1 fruit fly cellular context compared by ENCODE assay signal in the genomic region with DNA sequence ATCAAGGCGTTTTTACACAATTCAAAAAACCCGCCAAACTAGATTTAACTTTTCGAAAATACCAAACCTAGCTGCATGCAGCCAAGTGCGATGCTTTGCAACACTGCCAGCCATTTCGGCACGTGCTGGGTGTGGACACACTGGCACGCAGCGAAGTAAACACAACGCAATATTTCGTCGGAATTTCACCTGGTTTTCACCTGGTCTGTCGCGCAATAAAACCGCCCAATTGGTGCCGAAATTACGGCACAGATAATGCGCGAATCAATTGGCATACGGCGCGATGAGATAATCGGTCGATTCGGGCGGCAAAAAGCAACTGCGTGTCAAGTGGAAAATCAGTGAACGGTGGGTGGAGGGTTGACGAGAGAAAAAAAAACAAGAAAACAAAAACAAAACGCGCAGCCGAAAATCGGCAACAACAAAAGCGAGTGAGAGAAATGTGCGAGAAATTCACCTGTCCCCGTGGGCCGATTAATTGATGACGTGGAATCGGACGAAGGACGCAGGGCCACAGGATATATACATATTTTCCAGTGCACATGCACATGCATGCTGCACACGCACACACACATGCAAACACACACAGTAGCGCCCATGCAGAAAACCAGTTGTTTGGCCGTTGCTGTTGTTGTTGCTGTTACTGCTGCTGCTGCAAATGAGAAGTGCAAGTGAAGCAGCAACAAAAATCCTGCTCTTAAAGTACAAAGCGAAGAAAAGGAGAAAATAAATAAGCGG.
TF ChIP-seq lines count a peak whose summit lies in the region.

TSS of gene Mnn1 (plus strand) at position 113 of the 738 bp plus-strand sequence.

TF ChIP-seq in whole organism, embryonic, 481 proteins besides CTCF, POLR2A, EP300 and RAD21 (continued from another document):
- TF ChIP-seq knrl (GFP tag; IDR thresholded peaks at IDR 0.05; lab: Robert Waterston, UW; ENCODE audit: partially characterized antibody): peak; percentile 31; the same call in 1 of the 3 replicates
- no peak for TF ChIP-seq GATAe (GFP tag; conservative IDR thresholded peaks at IDR 0.05; lab: Robert Waterston, UW)
- peak; percentile 32 for TF ChIP-seq CG10979 (tag; optimal IDR thresholded peaks at IDR 0.05; lab: Kevin White, UChicago)
- TF ChIP-seq ac (GFP tag; optimal IDR thresholded peaks at IDR 0.05; lab: Kevin White, UChicago): peak; percentile 34
- peak; percentile 27 for TF ChIP-seq shn (GFP tag; optimal IDR thresholded peaks at IDR 0.05; lab: Kevin White, UChicago)
- TF ChIP-seq sima (GFP tag; optimal IDR thresholded peaks at IDR 0.05; lab: Kevin White, UChicago): no peak
- peak; percentile 79 for TF ChIP-seq CG7987 (GFP tag; optimal IDR thresholded peaks at IDR 0.05; lab: Kevin White, UChicago)
- TF ChIP-seq CG1233 (GFP tag; optimal IDR thresholded peaks at IDR 0.05; lab: Kevin White, UChicago): peak; percentile 39
- TF ChIP-seq hkb (optimal IDR thresholded peaks at IDR 0.05; lab: Kevin White, UChicago): peak; percentile 6
- peak; percentile 44; the same call in 1 of the 2 replicates for TF ChIP-seq hkb (GFP tag; IDR thresholded peaks at IDR 0.05; lab: Robert Waterston, UW)
- peak; percentile 98 for TF ChIP-seq CG13624 (GFP tag; optimal IDR thresholded peaks at IDR 0.05; lab: Kevin White, UChicago)
- peak; percentile 77 for TF ChIP-seq cg (GFP tag; optimal IDR thresholded peaks at IDR 0.05; lab: Kevin White, UChicago)
- TF ChIP-seq HmgZ (tag; optimal IDR thresholded peaks at IDR 0.05; lab: Kevin White, UChicago): peak; percentile 89
- TF ChIP-seq CG6765 (GFP tag; optimal IDR thresholded peaks at IDR 0.05; lab: Kevin White, UChicago): peak; percentile 21
- peak; percentile 51 for TF ChIP-seq bab2 (GFP tag; optimal IDR thresholded peaks at IDR 0.05; lab: Kevin White, UChicago)
- no peak for TF ChIP-seq gt (GFP tag; IDR thresholded peaks at IDR 0.05; lab: Robert Waterston, UW)
- peak; percentile 42 for TF ChIP-seq Hsf (GFP tag; optimal IDR thresholded peaks at IDR 0.05; lab: Kevin White, UChicago)
- TF ChIP-seq Ets65A (GFP tag; lab: Kevin White, UChicago): peak; percentile 91
- 0 out of 2 replicates have a peak, but pooled peaks have one; percentile 43 for TF ChIP-seq Dref (GFP tag; IDR thresholded peaks at IDR 0.05; lab: Robert Waterston, UW)
- TF ChIP-seq CG11696 (GFP tag; IDR thresholded peaks at IDR 0.05; lab: Robert Waterston, UW): no peak
- peak; percentile 52; the same call in 1 of the 2 replicates for TF ChIP-seq bbx (GFP tag; IDR thresholded peaks at IDR 0.05; lab: Robert Waterston, UW; ENCODE audit: partially characterized antibody)
- peak; percentile 53 for TF ChIP-seq HLH54F (GFP tag; optimal IDR thresholded peaks at IDR 0.05; lab: Kevin White, UChicago)
- TF ChIP-seq inv (GFP tag; IDR thresholded peaks at IDR 0.05; lab: Robert Waterston, UW; ENCODE audit: partially characterized antibody): no peak
- TF ChIP-seq CrebB (tag; optimal IDR thresholded peaks at IDR 0.05; lab: Kevin White, UChicago): peak; percentile 30
- peak; percentile 58 for TF ChIP-seq CG7786 (GFP tag; optimal IDR thresholded peaks at IDR 0.05; lab: Kevin White, UChicago)
- TF ChIP-seq Ssrp (tag; optimal IDR thresholded peaks at IDR 0.05; lab: Kevin White, UChicago): no peak
- peak in 1 of 2 experiments; percentile 63 for TF ChIP-seq Hr51 (GFP tag; optimal IDR thresholded peaks at IDR 0.05; lab: Kevin White, UChicago)
- TF ChIP-seq CG17912 (GFP tag; optimal IDR thresholded peaks at IDR 0.05; lab: Kevin White, UChicago): peak; percentile 34
- no peak for TF ChIP-seq CG4707 (GFP tag; optimal IDR thresholded peaks at IDR 0.05; lab: Kevin White, UChicago)
- TF ChIP-seq CG4404 (GFP tag; IDR thresholded peaks at IDR 0.05; lab: Robert Waterston, UW): no peak
- peak; percentile 56 for TF ChIP-seq slbo (GFP tag; IDR thresholded peaks at IDR 0.05; lab: Robert Waterston, UW)
- TF ChIP-seq Lhr (GFP tag; optimal IDR thresholded peaks at IDR 0.05; lab: Kevin White, UChicago): peak; percentile 59
- no peak for TF ChIP-seq cas (GFP tag; IDR thresholded peaks at IDR 0.05; lab: Robert Waterston, UW)
- TF ChIP-seq Med (GFP tag; lab: Kevin White, UChicago): peak; percentile 96
- peak; percentile 85; the same call in 3 of the 4 replicates for TF ChIP-seq chinmo (GFP tag; IDR thresholded peaks at IDR 0.05; lab: Robert Waterston, UW; ENCODE audit: partially characterized antibody)
- TF ChIP-seq Dll (GFP tag; IDR thresholded peaks at IDR 0.05; lab: Robert Waterston, UW; ENCODE audit: partially characterized antibody): peak; percentile 56; the same call in 3 of the 4 replicates
- TF ChIP-seq CG4282 (GFP tag; optimal IDR thresholded peaks at IDR 0.05; lab: Kevin White, UChicago): no peak
- TF ChIP-seq HLH4C (GFP tag; IDR thresholded peaks at IDR 0.05; lab: Robert Waterston, UW; ENCODE audit: partially characterized antibody): no peak
- peak; percentile 66 for TF ChIP-seq CG17186 (GFP tag; optimal IDR thresholded peaks at IDR 0.05; lab: Kevin White, UChicago)
- TF ChIP-seq CG12659 (GFP tag; optimal IDR thresholded peaks at IDR 0.05; lab: Kevin White, UChicago): peak; percentile 71
- TF ChIP-seq CG17385 (GFP tag; optimal IDR thresholded peaks at IDR 0.05; lab: Kevin White, UChicago): peak; percentile 46
- peak; percentile 32 for TF ChIP-seq Bteb2 (GFP tag; optimal IDR thresholded peaks at IDR 0.05; lab: Kevin White, UChicago)
- no peak; the same call in 1 of the 2 replicates for TF ChIP-seq crol (GFP tag; IDR thresholded peaks at IDR 0.05; lab: Robert Waterston, UW)
- peak; percentile 34 for TF ChIP-seq CG9609 (GFP tag; optimal IDR thresholded peaks at IDR 0.05; lab: Kevin White, UChicago)
- 0 out of 2 replicates have a peak, but pooled peaks have one; percentile 29 for TF ChIP-seq CG14014 (GFP tag; IDR thresholded peaks at IDR 0.05; lab: Robert Waterston, UW)
- TF ChIP-seq CG11398 (GFP tag; optimal IDR thresholded peaks at IDR 0.05; lab: Kevin White, UChicago): peak; percentile 53
- no peak for TF ChIP-seq hth (optimal IDR thresholded peaks at IDR 0.05; lab: Kevin White, UChicago)
- TF ChIP-seq lov (optimal IDR thresholded peaks at IDR 0.05; lab: Kevin White, UChicago): no peak
- TF ChIP-seq lov (GFP tag; IDR thresholded peaks at IDR 0.05; lab: Robert Waterston, UW): 0 out of 3 replicates have a peak, but pooled peaks have one; percentile 31
- TF ChIP-seq Trl (optimal IDR thresholded peaks at IDR 0.05; lab: Kevin White, UChicago): no peak
- peak; percentile 40 for TF ChIP-seq Trl (GFP tag; optimal IDR thresholded peaks at IDR 0.05; lab: Kevin White, UChicago)
- TF ChIP-seq bsh (GFP tag; optimal IDR thresholded peaks at IDR 0.05; lab: Kevin White, UChicago): peak in 1 of 2 experiments; percentile 42
- TF ChIP-seq Ets97D (GFP tag; optimal IDR thresholded peaks at IDR 0.05; lab: Kevin White, UChicago): peak; percentile 86
- TF ChIP-seq CG32532 (GFP tag; IDR thresholded peaks at IDR 0.05; lab: Robert Waterston, UW): peak; percentile 34; the same call in 1 of the 2 replicates
- peak; percentile 59 for TF ChIP-seq da (GFP tag; optimal IDR thresholded peaks at IDR 0.05; lab: Kevin White, UChicago)
- TF ChIP-seq Camta (GFP tag; optimal IDR thresholded peaks at IDR 0.05; lab: Kevin White, UChicago): peak; percentile 4
- TF ChIP-seq pb (GFP tag; optimal IDR thresholded peaks at IDR 0.05; lab: Kevin White, UChicago): peak; percentile 44
- no peak for TF ChIP-seq CG4730 (GFP tag; IDR thresholded peaks at IDR 0.05; lab: Robert Waterston, UW)
- TF ChIP-seq ftz-f1 (GFP tag; optimal IDR thresholded peaks at IDR 0.05; lab: Kevin White, UChicago): peak; percentile 64
- peak; percentile 65 for TF ChIP-seq CG9932 (GFP tag; IDR thresholded peaks at IDR 0.05; lab: Robert Waterston, UW)
- peak; percentile 55 to 66 for TF ChIP-seq dpn (GFP tag; optimal IDR thresholded peaks at IDR 0.05; lab: Kevin White, UChicago)
- TF ChIP-seq bigmax (GFP tag; optimal IDR thresholded peaks at IDR 0.05; lab: Kevin White, UChicago): peak; percentile 30
- TF ChIP-seq Ada2b (GFP tag; IDR thresholded peaks at IDR 0.05; lab: Robert Waterston, UW): no peak
- TF ChIP-seq mirr (GFP tag; optimal IDR thresholded peaks at IDR 0.05; lab: Kevin White, UChicago): no peak
- peak; percentile 19 for TF ChIP-seq CG5245 (GFP tag; optimal IDR thresholded peaks at IDR 0.05; lab: Kevin White, UChicago)
- peak in 1 of 2 experiments; percentile 83 for TF ChIP-seq Pdp1 (GFP tag; optimal IDR thresholded peaks at IDR 0.05; lab: Kevin White, UChicago)
- TF ChIP-seq CkIIα-i1 (GFP tag; IDR thresholded peaks at IDR 0.05; lab: Robert Waterston, UW): no peak
- TF ChIP-seq ham (GFP tag; IDR thresholded peaks at IDR 0.05; lab: Robert Waterston, UW): no peak
- TF ChIP-seq CG15073 (GFP tag; optimal IDR thresholded peaks at IDR 0.05; lab: Kevin White, UChicago): no peak
- TF ChIP-seq Elba2 (GFP tag; optimal IDR thresholded peaks at IDR 0.05; lab: Kevin White, UChicago): peak; percentile 96
- TF ChIP-seq Sin3A (optimal IDR thresholded peaks at IDR 0.05; lab: Kevin White, UChicago): peak; percentile 84
- no peak for TF ChIP-seq prd (optimal IDR thresholded peaks at IDR 0.05; lab: Kevin White, UChicago)
- peak; percentile 8; the same call in 1 of the 3 replicates for TF ChIP-seq prd (GFP tag; IDR thresholded peaks at IDR 0.05; lab: Robert Waterston, UW)
- peak; percentile 25 for TF ChIP-seq Nf-YB (GFP tag; optimal IDR thresholded peaks at IDR 0.05; lab: Kevin White, UChicago)
- peak; percentile 49 for TF ChIP-seq gro (GFP tag; optimal IDR thresholded peaks at IDR 0.05; lab: Kevin White, UChicago)
- TF ChIP-seq Mad (GFP tag; optimal IDR thresholded peaks at IDR 0.05; lab: Kevin White, UChicago): peak; percentile 4
- TF ChIP-seq en (GFP tag; optimal IDR thresholded peaks at IDR 0.05; lab: Kevin White, UChicago): no peak
- TF ChIP-seq Dp (GFP tag; optimal IDR thresholded peaks at IDR 0.05; lab: Kevin White, UChicago): peak; percentile 98
- no peak for TF ChIP-seq pan (optimal IDR thresholded peaks at IDR 0.05; lab: Kevin White, UChicago)
- TF ChIP-seq pan (GFP tag; optimal IDR thresholded peaks at IDR 0.05 in 1 of 2, IDR thresholded peaks at IDR 0.05 in 1 of 2): peak in 1 of 2 experiments; percentile 33
- TF ChIP-seq CG43689 (GFP tag; IDR thresholded peaks at IDR 0.05; lab: Robert Waterston, UW): no peak
- peak; percentile 44 for TF ChIP-seq CG6254 (GFP tag; optimal IDR thresholded peaks at IDR 0.05; lab: Kevin White, UChicago)
- TF ChIP-seq HLH3B (GFP tag; IDR thresholded peaks at IDR 0.05; lab: Robert Waterston, UW): 0 out of 2 replicates have a peak, but pooled peaks have one; percentile 11
- TF ChIP-seq CG3847 (GFP tag; IDR thresholded peaks at IDR 0.05; lab: Robert Waterston, UW): peak; percentile 74
- TF ChIP-seq dmrt11E (tag; optimal IDR thresholded peaks at IDR 0.05; lab: Kevin White, UChicago): peak; percentile 3
- peak; percentile 98 for TF ChIP-seq E2f2 (GFP tag; IDR thresholded peaks at IDR 0.05; lab: Robert Waterston, UW)
- peak; percentile 67 for TF ChIP-seq chn (GFP tag; optimal IDR thresholded peaks at IDR 0.05; lab: Kevin White, UChicago)
- no peak for TF ChIP-seq CG2875 (GFP tag; optimal IDR thresholded peaks at IDR 0.05; lab: Kevin White, UChicago)
- TF ChIP-seq Sry-δ (GFP tag; optimal IDR thresholded peaks at IDR 0.05; lab: Kevin White, UChicago): peak; percentile 54
- no peak for TF ChIP-seq CG6813 (GFP tag; optimal IDR thresholded peaks at IDR 0.05; lab: Kevin White, UChicago)
- TF ChIP-seq rib (GFP tag; IDR thresholded peaks at IDR 0.05; lab: Robert Waterston, UW): peak; percentile 40; the same call in 1 of the 2 replicates
- TF ChIP-seq CG32772 (GFP tag; IDR thresholded peaks at IDR 0.05; lab: Robert Waterston, UW): peak; percentile 56; the same call in 1 of the 2 replicates
- peak; percentile 42 for TF ChIP-seq ERR (GFP tag; optimal IDR thresholded peaks at IDR 0.05; lab: Kevin White, UChicago)
- TF ChIP-seq Ravus (GFP tag; IDR thresholded peaks at IDR 0.05; lab: Robert Waterston, UW): no peak
- TF ChIP-seq gfzf (GFP tag; optimal IDR thresholded peaks at IDR 0.05; lab: Kevin White, UChicago): peak; percentile 84
- peak; percentile 98 for TF ChIP-seq CG10267 (tag; optimal IDR thresholded peaks at IDR 0.05; lab: Kevin White, UChicago)
- no peak for TF ChIP-seq CG1792 (GFP tag; optimal IDR thresholded peaks at IDR 0.05; lab: Kevin White, UChicago)
- TF ChIP-seq lbe (GFP tag; optimal IDR thresholded peaks at IDR 0.05; lab: Kevin White, UChicago): peak; percentile 27
- 0 out of 3 replicates have a peak, but pooled peaks have one; percentile 49 for TF ChIP-seq zfh1 (GFP tag; IDR thresholded peaks at IDR 0.05; lab: Robert Waterston, UW)
- TF ChIP-seq CG8089 (GFP tag; optimal IDR thresholded peaks at IDR 0.05; lab: Kevin White, UChicago): peak; percentile 10
- TF ChIP-seq bcd (GFP tag; optimal IDR thresholded peaks at IDR 0.05; lab: Kevin White, UChicago): no peak
- no peak for TF ChIP-seq ab (GFP tag; optimal IDR thresholded peaks at IDR 0.05; lab: Kevin White, UChicago)
- peak in 1 of 2 experiments; percentile 60 for TF ChIP-seq insv (GFP tag; optimal IDR thresholded peaks at IDR 0.05; lab: Kevin White, UChicago)
- TF ChIP-seq CG2199 (GFP tag; IDR thresholded peaks at IDR 0.05; lab: Robert Waterston, UW): peak; percentile 26; the same call in 1 of the 3 replicates
- TF ChIP-seq ind (GFP tag; optimal IDR thresholded peaks at IDR 0.05; lab: Kevin White, UChicago): peak; percentile 29
- peak; percentile 30 for TF ChIP-seq NC2β (GFP tag; optimal IDR thresholded peaks at IDR 0.05; lab: Kevin White, UChicago)
- TF ChIP-seq zfh2 (GFP tag; optimal IDR thresholded peaks at IDR 0.05; lab: Kevin White, UChicago): peak; percentile 63
- TF ChIP-seq CG3163 (GFP tag; optimal IDR thresholded peaks at IDR 0.05; lab: Kevin White, UChicago): peak; percentile 56
- peak; percentile 56; the same call in 1 of the 2 replicates for TF ChIP-seq Bgb (GFP tag; IDR thresholded peaks at IDR 0.05; lab: Robert Waterston, UW; ENCODE audit: partially characterized antibody)
- TF ChIP-seq HmgD (GFP tag; optimal IDR thresholded peaks at IDR 0.05; lab: Kevin White, UChicago): peak; percentile 52
- TF ChIP-seq maf-S (GFP tag; optimal IDR thresholded peaks at IDR 0.05; lab: Kevin White, UChicago): peak; percentile 14
- peak; percentile 95 for TF ChIP-seq sd (tag; optimal IDR thresholded peaks at IDR 0.05; lab: Kevin White, UChicago)
